Fruit fly (Drosophila melanogaster) whole organism, pupa: ENCODE measurements around the gene lama.

Experiments used
- CG10348 ChIP-seq: fragments of 200-800 bp; sonication (Bioruptor generic); IDR thresholded peaks from 2 replicates; pipeline ENCODE4 v1.3.6; 2022; ENCODE audit warnings: missing biosample characterization, missing genetic modification characterization
- CG12605 ChIP-seq: fragments of 200-800 bp; sonication (Bioruptor generic); IDR thresholded peaks from 2 replicates; pipeline ENCODE4 v1.3.6; 2022; ENCODE audit warnings: missing biosample characterization, missing genetic modification characterization
- CG13204 ChIP-seq: fragments of 200-800 bp; sonication (Bioruptor generic); optimal IDR thresholded peaks from 2 replicates; lab custom pipeline; 2018; ENCODE audit warnings: missing biosample characterization, mild to moderate bottlenecking, missing genetic modification characterization, moderate library complexity
- CG14655 ChIP-seq: fragments of 200-800 bp; sonication (Bioruptor generic); optimal IDR thresholded peaks from 3 replicates; lab custom pipeline; 2017; ENCODE audit warnings: mild to moderate bottlenecking, missing biosample characterization, missing genetic modification reagents, missing genetic modification characterization
- CG15710 ChIP-seq: fragments of 200-800 bp; sonication (Bioruptor generic); optimal IDR thresholded peaks from 2 replicates; lab custom pipeline; 2018; ENCODE audit warnings: missing biosample characterization, mild to moderate bottlenecking, missing genetic modification characterization, moderate library complexity
- CG17806 ChIP-seq: fragments of 200-800 bp; sonication (Bioruptor generic); optimal IDR thresholded peaks from 2 replicates; lab custom pipeline; 2018; ENCODE audit warnings: missing biosample characterization, mild to moderate bottlenecking, missing genetic modification characterization, moderate library complexity
- CG32121 ChIP-seq: fragments of 200-800 bp; sonication (Bioruptor generic); IDR thresholded peaks from 2 replicates; pipeline ENCODE4 v1.3.6; 2022; ENCODE audit warnings: missing biosample characterization, missing genetic modification characterization
- CG34367 ChIP-seq: fragments of 200-800 bp; sonication (Bioruptor generic); optimal IDR thresholded peaks from 2 replicates; lab custom pipeline; 2018; ENCODE audit warnings: missing biosample characterization, mild to moderate bottlenecking, missing genetic modification characterization
- CG4496 ChIP-seq: fragments of 200-800 bp; sonication (Bioruptor generic); IDR thresholded peaks from 3 replicates; pipeline ENCODE4 v1.3.6; 2022; ENCODE audit warnings: missing biosample characterization, missing genetic modification characterization
- CG8159 ChIP-seq: fragments of 200-800 bp; sonication (Bioruptor generic); optimal IDR thresholded peaks from 3 replicates; lab custom pipeline; 2018; ENCODE audit warnings: missing biosample characterization, mild to moderate bottlenecking, missing genetic modification characterization, moderate library complexity
- CG8301 ChIP-seq: fragments of 200-800 bp; sonication (Bioruptor generic); optimal IDR thresholded peaks from 2 replicates; lab custom pipeline; 2018; ENCODE audit warnings: missing biosample characterization, mild to moderate bottlenecking, missing genetic modification characterization
- CG9948 ChIP-seq: fragments of 200-800 bp; sonication (Bioruptor generic); optimal IDR thresholded peaks from 2 replicates; lab custom pipeline; 2018; ENCODE audit warnings: missing biosample characterization, mild to moderate bottlenecking, missing genetic modification characterization, moderate library complexity
- D1 ChIP-seq: fragments of 200-800 bp; sonication (Bioruptor generic); optimal IDR thresholded peaks from 2 replicates; lab custom pipeline; 2018; ENCODE audit warnings: missing biosample characterization, mild to moderate bottlenecking, missing genetic modification characterization, moderate library complexity
- EcR ChIP-seq: fragments of 200-800 bp; sonication (Bioruptor generic); optimal IDR thresholded peaks from 3 replicates; lab custom pipeline; 2019; ENCODE audit warnings: missing biosample characterization, missing genetic modification characterization, mild to moderate bottlenecking, moderate library complexity, missing genetic modification reagents
- Ets98B ChIP-seq: fragments of 200-800 bp; sonication (Bioruptor generic); IDR thresholded peaks from 2 replicates; pipeline ENCODE4 v1.3.6; 2022; ENCODE audit warnings: missing biosample characterization, missing genetic modification characterization
- Pif1A ChIP-seq: fragments of 200-800 bp; sonication (Bioruptor generic); optimal IDR thresholded peaks from 3 replicates; lab custom pipeline; 2016; ENCODE audit warnings: missing biosample characterization, missing genetic modification characterization
- Pif1B ChIP-seq: fragments of 200-800 bp; sonication (Bioruptor generic); optimal IDR thresholded peaks from 3 replicates; lab custom pipeline; 2016; ENCODE audit warnings: missing biosample characterization, missing genetic modification characterization
- Snoo ChIP-seq: fragments of 200-800 bp; sonication (Bioruptor generic); optimal IDR thresholded peaks from 3 replicates; lab custom pipeline; 2017; ENCODE audit warnings: missing biosample characterization, mild to moderate bottlenecking, missing genetic modification characterization, inconsistent platforms
- fd96Ca ChIP-seq: fragments of 200-800 bp; sonication (Bioruptor generic); IDR thresholded peaks from 3 replicates; pipeline ENCODE4 v1.3.6; 2022; ENCODE audit warnings: missing biosample characterization, missing genetic modification characterization
- gl ChIP-seq: fragments of 200-800 bp; sonication (Bioruptor generic); optimal IDR thresholded peaks from 2 replicates; lab custom pipeline; 2018; ENCODE audit warnings: missing biosample characterization, mild to moderate bottlenecking, missing genetic modification characterization
- rn ChIP-seq: fragments of 200-800 bp; sonication (Bioruptor generic); IDR thresholded peaks from 2 replicates; pipeline ENCODE4 v1.3.6; 2022; ENCODE audit warnings: missing biosample characterization, missing genetic modification characterization

Gene lama

DNA sequence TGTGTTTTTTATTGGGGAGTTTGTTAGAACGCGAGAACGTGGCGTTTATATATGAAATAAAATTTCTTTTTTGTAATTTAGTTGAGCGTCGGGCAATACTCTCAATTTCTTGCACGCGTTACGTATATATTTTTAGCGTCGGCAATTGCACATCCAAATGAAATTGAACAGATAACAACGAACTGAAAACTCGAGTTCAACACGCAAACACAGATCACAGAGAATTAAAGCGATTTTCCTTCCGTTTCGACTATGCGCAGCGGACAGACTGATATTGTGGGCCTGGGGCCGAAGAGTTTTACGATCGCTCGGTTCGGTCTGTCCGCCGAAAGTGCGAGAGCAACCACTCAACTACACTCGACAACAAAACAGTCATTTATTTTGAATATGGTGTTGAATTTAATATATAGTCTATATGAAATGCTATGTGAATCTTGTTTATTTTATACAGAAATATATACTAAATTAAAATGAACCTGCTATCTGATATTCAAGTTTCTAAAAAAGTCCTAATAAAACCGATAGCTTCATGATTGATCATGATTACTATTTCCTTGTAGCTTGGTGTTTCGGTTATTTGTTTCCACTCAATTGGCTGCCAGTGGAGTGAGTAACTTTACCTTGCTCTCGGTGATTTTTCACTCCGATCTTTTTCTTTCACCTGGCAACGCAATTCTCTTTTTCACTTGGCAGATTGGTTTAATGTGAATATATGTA lies 491 bp downstream of the lama start, which contains the start of gene CG46456:
Gene CG46456, minus strand, starts transcription at position 273 of the 717 bp plus-strand sequence.
- TF ChIP-seq rn (GFP tag; lab: Robert Waterston, UW) (peak; percentile 71), D1 (peak; percentile 89), CG15710 (tag; lab: Kevin White, UChicago) (peak; percentile 93), CG8301 (tag; lab: Kevin White, UChicago) (peak; percentile 95), CG10348 (peak; percentile 49; the same call in 1 of the 2 replicates), Pif1B (peak; percentile 89), Ets98B (GFP tag; lab: Robert Waterston, UW) (peak; percentile 93), CG32121 (GFP tag; lab: Robert Waterston, UW) (peak; percentile 96), gl (tag; lab: Kevin White, UChicago) (peak; percentile 87), CG34367 (tag; lab: Kevin White, UChicago) (peak; percentile 94), CG4496 (GFP tag; lab: Robert Waterston, UW) (peak; percentile 94), CG13204 (GFP tag; lab: Kevin White, UChicago) (peak; percentile 71), CG14655 (peak; percentile 94), fd96Ca (peak; percentile 84), EcR (GFP tag; lab: Kevin White, UChicago) (peak; percentile 85), Pif1A (GFP tag; lab: Kevin White, UChicago) (peak; percentile 88), CG12605 (GFP tag; lab: Robert Waterston, UW) (peak; percentile 93), CG17806 (tag; lab: Kevin White, UChicago) (peak; percentile 95), Snoo (peak; percentile 95), CG9948 (tag; lab: Kevin White, UChicago) (peak; percentile 95), CG8159 (tag; lab: Kevin White, UChicago) (peak; percentile 97)

DNA sequence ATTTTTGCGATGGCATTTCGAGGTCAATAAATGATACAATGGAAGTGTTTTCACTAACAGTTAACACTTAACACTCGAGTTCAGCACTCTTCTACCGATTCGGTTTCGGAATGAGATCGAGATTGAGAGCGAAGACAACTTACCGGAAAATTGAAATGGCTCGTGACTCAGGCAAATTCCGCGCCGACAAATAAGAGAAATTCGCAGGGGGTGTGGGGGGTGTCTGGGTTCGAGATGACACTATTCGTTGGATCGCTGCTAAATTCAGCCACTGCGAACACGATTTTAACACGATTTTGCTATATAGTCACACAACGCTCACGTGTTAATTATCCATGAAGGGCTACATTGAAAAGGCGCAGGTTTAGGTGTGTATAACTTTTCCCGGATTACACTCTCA lies 1.3 kb downstream of the lama start:
- TF ChIP-seq gl (tag; lab: Kevin White, UChicago) = no peak
- TF ChIP-seq Ets98B (GFP tag; lab: Robert Waterston, UW) = no peak
- TF ChIP-seq CG8301 (tag; lab: Kevin White, UChicago) = no peak
- TF ChIP-seq CG4496 (GFP tag; lab: Robert Waterston, UW) = no peak
- no peak for TF ChIP-seq CG34367 (tag; lab: Kevin White, UChicago)
- TF ChIP-seq Pif1A (GFP tag; lab: Kevin White, UChicago) = no peak
- TF ChIP-seq CG10348 = no peak
- TF ChIP-seq CG15710 (tag; lab: Kevin White, UChicago) = no peak
- no peak for TF ChIP-seq CG8159 (tag; lab: Kevin White, UChicago)
- TF ChIP-seq EcR (GFP tag; lab: Kevin White, UChicago) = no peak
- TF ChIP-seq CG14655 = no peak
- TF ChIP-seq D1 = no peak

DNA sequence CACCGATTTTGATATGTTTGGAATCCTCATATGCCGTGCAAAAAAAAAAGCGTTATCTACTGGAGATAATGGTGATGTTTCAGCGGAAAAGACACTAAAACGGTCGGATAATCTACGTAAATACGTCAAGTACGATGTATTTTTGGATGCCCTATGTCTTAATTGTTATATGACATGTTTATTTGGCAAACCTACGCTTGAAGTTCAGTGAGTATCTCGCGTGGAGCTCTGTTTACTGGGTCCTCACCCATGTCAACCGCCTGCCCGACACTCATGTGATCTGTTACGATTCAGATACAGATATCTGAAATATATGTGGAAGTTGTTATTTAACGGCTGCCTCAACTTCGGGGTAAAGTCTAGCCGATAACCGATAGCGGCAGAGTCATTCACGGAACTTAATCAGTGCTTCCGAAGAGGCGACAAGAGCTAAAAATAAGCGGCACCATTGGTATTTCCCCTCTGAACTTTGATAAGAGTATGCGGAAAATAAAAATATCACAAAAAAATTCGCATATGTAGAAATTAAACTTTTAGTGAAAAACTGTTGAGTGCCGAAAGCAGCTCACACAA lies 2.2 kb downstream of the lama start:
- TF ChIP-seq Pif1A (GFP tag; lab: Kevin White, UChicago) = no peak
- no peak for TF ChIP-seq Ets98B (GFP tag; lab: Robert Waterston, UW)
- TF ChIP-seq CG8159 (tag; lab: Kevin White, UChicago) = no peak
- TF ChIP-seq gl (tag; lab: Kevin White, UChicago) = peak; percentile 37

DNA sequence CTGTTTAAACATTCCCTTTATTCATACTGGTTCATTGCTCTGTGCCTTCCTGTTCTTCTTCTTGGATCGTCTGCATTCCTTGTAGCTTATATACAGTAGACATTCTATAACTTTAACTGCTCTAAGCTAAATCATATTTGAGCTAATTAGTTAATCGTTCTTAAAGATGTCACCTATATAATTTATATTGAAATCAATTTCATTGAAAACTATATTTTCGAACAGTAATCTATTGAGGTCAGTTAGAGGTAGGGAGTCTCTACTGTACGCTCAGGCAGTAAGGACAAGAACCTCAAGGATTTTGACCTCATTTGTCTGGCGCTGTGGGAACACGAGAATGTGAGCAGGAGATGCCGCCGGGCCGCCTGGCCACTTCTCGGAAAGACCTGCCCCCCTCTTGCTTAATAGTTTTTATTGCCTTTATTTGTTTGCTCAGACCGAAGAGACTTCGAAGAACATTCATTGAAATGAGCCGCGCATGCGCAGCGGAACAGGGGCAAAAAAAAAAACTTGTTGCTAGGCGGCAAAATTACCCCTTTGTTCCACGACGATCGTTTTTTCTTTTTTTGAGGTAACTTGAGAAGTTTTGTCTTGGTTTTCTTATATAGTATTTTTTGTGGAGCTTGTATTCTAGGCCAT lies 2.9 kb downstream of the lama start:
- TF ChIP-seq rn (GFP tag; lab: Robert Waterston, UW) (no peak), Ets98B (GFP tag; lab: Robert Waterston, UW) (no peak), CG12605 (GFP tag; lab: Robert Waterston, UW) (peak; percentile 53; the same call in 1 of the 2 replicates), CG15710 (tag; lab: Kevin White, UChicago) (peak; percentile 97), D1 (peak; percentile 82), Snoo (peak; percentile 78), CG8159 (tag; lab: Kevin White, UChicago) (peak; percentile 97), Pif1A (GFP tag; lab: Kevin White, UChicago) (peak; percentile 14), CG10348 (no peak), Pif1B (peak; percentile 73), fd96Ca (no peak), CG8301 (tag; lab: Kevin White, UChicago) (peak; percentile 49), CG17806 (tag; lab: Kevin White, UChicago) (peak; percentile 89), CG13204 (GFP tag; lab: Kevin White, UChicago) (peak; percentile 89), gl (tag; lab: Kevin White, UChicago) (peak; percentile 80), CG9948 (tag; lab: Kevin White, UChicago) (peak; percentile 89), CG4496 (GFP tag; lab: Robert Waterston, UW) (peak; percentile 66; the same call in 2 of the 3 replicates), CG32121 (GFP tag; lab: Robert Waterston, UW) (0 out of 2 replicates have a peak, but pooled peaks have one; percentile 8), EcR (GFP tag; lab: Kevin White, UChicago) (peak; percentile 100), CG34367 (tag; lab: Kevin White, UChicago) (peak; percentile 92), CG14655 (peak; percentile 65)

DNA sequence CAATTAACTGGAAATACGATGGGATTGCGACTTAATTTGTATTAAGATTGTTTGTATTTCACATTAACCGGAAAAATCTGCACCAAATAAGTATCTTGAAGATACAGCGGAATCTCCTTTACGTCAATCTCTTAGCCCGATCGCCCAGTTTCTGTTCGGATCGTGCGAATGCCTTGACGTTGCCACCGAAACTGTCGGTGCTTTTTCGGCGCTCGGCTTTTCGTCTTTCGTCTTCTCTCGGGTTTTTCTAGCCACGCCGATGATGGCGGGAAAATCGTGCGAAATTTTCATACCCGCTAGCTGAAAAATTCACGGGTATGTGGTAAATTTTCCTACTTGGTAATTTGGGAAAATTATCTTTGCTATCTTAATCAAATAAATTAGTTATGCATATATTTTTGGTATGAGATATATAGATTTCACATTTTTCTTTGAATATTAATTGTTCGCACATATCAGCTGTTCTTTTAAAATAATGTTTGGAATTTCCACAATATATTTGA lies 4.3 kb downstream of the lama start:
- TF ChIP-seq Pif1B (no peak), CG13204 (GFP tag; lab: Kevin White, UChicago) (no peak), CG8159 (tag; lab: Kevin White, UChicago) (no peak), D1 (no peak), CG10348 (no peak), CG9948 (tag; lab: Kevin White, UChicago) (no peak), CG14655 (no peak), Pif1A (GFP tag; lab: Kevin White, UChicago) (no peak), gl (tag; lab: Kevin White, UChicago) (no peak), CG34367 (tag; lab: Kevin White, UChicago) (no peak), rn (GFP tag; lab: Robert Waterston, UW) (no peak), EcR (GFP tag; lab: Kevin White, UChicago) (no peak), CG17806 (tag; lab: Kevin White, UChicago) (no peak), fd96Ca (no peak), Ets98B (GFP tag; lab: Robert Waterston, UW) (no peak), CG4496 (GFP tag; lab: Robert Waterston, UW) (no peak), CG32121 (GFP tag; lab: Robert Waterston, UW) (no peak), CG8301 (tag; lab: Kevin White, UChicago) (no peak), Snoo (no peak)
